Fruit fly (Drosophila melanogaster): ENCODE data around the gene DNaseII.

DNA sequence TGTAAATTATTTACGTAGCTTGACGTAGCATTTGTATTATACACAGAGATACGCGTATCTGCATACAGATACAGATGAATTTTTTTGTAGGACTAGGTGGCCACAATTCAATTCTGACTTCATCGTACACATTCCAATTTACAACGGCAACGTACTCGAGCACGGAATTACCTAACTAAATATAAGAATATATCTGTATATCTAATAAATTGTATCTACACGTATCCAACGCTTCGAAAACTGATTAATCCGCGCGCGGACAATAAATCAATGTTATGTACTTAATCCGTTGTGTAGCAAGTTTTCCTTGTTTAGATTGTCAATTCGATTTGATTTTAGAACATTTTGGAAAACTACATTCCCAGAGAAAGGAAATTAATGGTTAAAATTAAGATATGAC, 4.2 kb downstream of the DNaseII start, which contains the start of gene CG7794:
- TF ChIP-seq Myc (optimal IDR thresholded peaks at IDR 0.05) (no peak), insv (optimal IDR thresholded peaks at IDR 0.05) (no peak)
